Worm (Caenorhabditis elegans): ENCODE data around the gene T01G5.7.

Gene T01G5.7

ce11 chrV:15090457-15090856 is 21.3 kb upstream of the T01G5.7 start, which contains the start of gene C01G10.17 (continued):
- no peak for TF ChIP-seq pbrm-1 (GFP tag; IDR thresholded peaks at IDR 0.05)
- TF ChIP-seq F57A8.1 (GFP tag; optimal IDR thresholded peaks at IDR 0.05), result no peak

ce11 chrV:15092666-15093065 is 19.1 kb upstream of the T01G5.7 start, which contains the start of gene txt-12:
Gene txt-12, plus strand, starts transcription at chrV:15092966.
- TF ChIP-seq mxl-1 (tag; optimal IDR thresholded peaks at IDR 0.05) (no peak), Y53G8AR.9 (GFP tag; conservative IDR thresholded peaks at IDR 0.05) (no peak), ceh-27 (GFP tag; optimal IDR thresholded peaks at IDR 0.05) (no peak), dpff-1 (tag; optimal IDR thresholded peaks at IDR 0.05) (no peak), bed-1 (GFP tag; IDR thresholded peaks at IDR 0.05) (no peak), ekl-4 (GFP tag; IDR thresholded peaks at IDR 0.05) (no peak), hlh-12 (tag; optimal IDR thresholded peaks at IDR 0.05) (no peak), cebp-2 (GFP tag; IDR thresholded peaks at IDR 0.05) (no peak), madf-6 (GFP tag; IDR thresholded peaks at IDR 0.05) (no peak), F22D6.2 (tag; optimal IDR thresholded peaks at IDR 0.05) (no peak), bed-2 (GFP tag; IDR thresholded peaks at IDR 0.05) (no peak), B0336.3 (GFP tag; IDR thresholded peaks at IDR 0.05) (no peak), ztf-6 (GFP tag; IDR thresholded peaks at IDR 0.05) (no peak), ZK185.1 (tag; optimal IDR thresholded peaks at IDR 0.05; ENCODE audit: poor library complexity, severe bottlenecking) (no peak), hlh-26 (GFP tag; conservative IDR thresholded peaks at IDR 0.05) (no peak), nhr-90 (tag; optimal IDR thresholded peaks at IDR 0.05) (no peak), repo-1 (tag; optimal IDR thresholded peaks at IDR 0.05) (no peak), ama-1 (optimal IDR thresholded peaks at IDR 0.05) (no peak), ama-1 (GFP tag; optimal IDR thresholded peaks at IDR 0.05) (no peak), hmg-1.2 (GFP tag; IDR thresholded peaks at IDR 0.05) (no peak)

- no peak for TF ChIP-seq rpc-1 (optimal IDR thresholded peaks at IDR 0.05)
- TF ChIP-seq rpc-1 (tag; optimal IDR thresholded peaks at IDR 0.05), result no peak
- TF ChIP-seq Y67H2A.10 (GFP tag; conservative IDR thresholded peaks at IDR 0.05), result no peak
- TF ChIP-seq F33H1.4 (GFP tag; IDR thresholded peaks at IDR 0.05), result no peak
- no peak for TF ChIP-seq somi-1 (GFP tag; optimal IDR thresholded peaks at IDR 0.05)
- no peak for TF ChIP-seq ztf-25 (GFP tag; IDR thresholded peaks at IDR 0.05)
- TF ChIP-seq hlh-12 (tag; optimal IDR thresholded peaks at IDR 0.05), result no peak
- TF ChIP-seq mes-4 (tag; optimal IDR thresholded peaks at IDR 0.05), result no peak
- no peak for TF ChIP-seq ztf-22 (GFP tag; optimal IDR thresholded peaks at IDR 0.05)
- TF ChIP-seq ceh-58 (GFP tag; IDR thresholded peaks at IDR 0.05), result no peak
- no peak for TF ChIP-seq rec-8 (tag; optimal IDR thresholded peaks at IDR 0.05)
- no peak for TF ChIP-seq lin-35 (GFP tag; optimal IDR thresholded peaks at IDR 0.05)
- no peak for TF ChIP-seq F55B11.4 (tag; optimal IDR thresholded peaks at IDR 0.05; ENCODE audit: borderline replicate concordance, insufficient read depth)
- TF ChIP-seq dpl-1 (GFP tag; optimal IDR thresholded peaks at IDR 0.05), result no peak
- TF ChIP-seq K11D2.4 (GFP tag; IDR thresholded peaks at IDR 0.05), result no peak
- TF ChIP-seq Y53F4B.3 (GFP tag; IDR thresholded peaks at IDR 0.05), result no peak
- TF ChIP-seq lin-54 (GFP tag; optimal IDR thresholded peaks at IDR 0.05), result no peak
- TF ChIP-seq rcor-1 (GFP tag; IDR thresholded peaks at IDR 0.05), result no peak
- no peak for TF ChIP-seq ceh-40 (GFP tag; IDR thresholded peaks at IDR 0.05)
Observed at ce11 chrV:15094749-15095148, 17.0 kb upstream of the T01G5.7 start, which contains the start of gene srx-78. Gene srx-78, plus strand, starts transcription at chrV:15095049.
